Worm (Caenorhabditis elegans) whole organism, L4 larva: ENCODE data around the gene lin-25.

Source experiments
- F44E2.7 ChIP-seq: fragments of 200-800 bp; sonication (Bioruptor generic); IDR thresholded peaks from 2 replicates; pipeline ENCODE4 v2.1.2; 2022; ENCODE audit warnings: missing genetic modification characterization, missing compliant biosample characterization
- Y48G9A.11 ChIP-seq: fragments of 200-800 bp; sonication (Bioruptor generic); IDR thresholded peaks from 2 replicates; pipeline ENCODE4 v1.3.6; 2022; ENCODE audit warnings: missing genetic modification reagents, missing genetic modification characterization, missing compliant biosample characterization
- ZK546.5 ChIP-seq, 2 experiments: sonication (generic microtip); optimal IDR thresholded peaks; 2 replicates each; lab custom pipeline; 2017; ENCODE audit warnings: missing biosample characterization in 2 of 2, missing genetic modification characterization in 2 of 2
- aha-1 ChIP-seq: fragments of 150-350 bp; peaks from one replicate; lab custom pipeline; 2014; ENCODE audit warnings: missing biosample characterization, missing genetic modification characterization
- ceh-20 ChIP-seq: fragments of 200-800 bp; sonication (Bioruptor generic); IDR thresholded peaks from 2 replicates; pipeline ENCODE4 v1.3.6; 2022; ENCODE audit warnings: missing genetic modification reagents, missing genetic modification characterization, missing compliant biosample characterization
- ceh-32 ChIP-seq: sonication (generic microtip); optimal IDR thresholded peaks from 2 replicates; lab custom pipeline; 2016; ENCODE audit warnings: mild to moderate bottlenecking, missing genetic modification characterization, missing compliant biosample characterization; ENCODE audit not compliant: poor library complexity
- ceh-44 ChIP-seq: fragments of 200-800 bp; sonication (Bioruptor generic); IDR thresholded peaks from 2 replicates; pipeline ENCODE4 v1.3.6; 2022; ENCODE audit warnings: missing genetic modification reagents, missing genetic modification characterization, missing compliant biosample characterization
- daf-12 ChIP-seq: fragments of 150-350 bp; optimal IDR thresholded peaks from 2 replicates; lab custom pipeline; 2014; ENCODE audit warnings: missing biosample characterization, missing genetic modification reagents, missing genetic modification characterization
- dmd-9 ChIP-seq: fragments of 200-800 bp; sonication (Bioruptor generic); IDR thresholded peaks from 2 replicates; pipeline ENCODE4 v1.3.6; 2022; ENCODE audit warnings: missing genetic modification reagents, missing genetic modification characterization, missing compliant biosample characterization
- duxl-1 ChIP-seq: sonication (generic microtip); optimal IDR thresholded peaks from 2 replicates; lab custom pipeline; 2016; ENCODE audit warnings: mild to moderate bottlenecking, missing genetic modification characterization, moderate library complexity, missing compliant biosample characterization; ENCODE audit not compliant: poor library complexity
- egl-43 ChIP-seq: fragments of 200-800 bp; sonication (Bioruptor generic); IDR thresholded peaks from 2 replicates; pipeline ENCODE4 v1.3.6; 2022; ENCODE audit warnings: missing genetic modification reagents, missing genetic modification characterization, missing compliant biosample characterization
- fkh-10 ChIP-seq: fragments of 150-350 bp; optimal IDR thresholded peaks from 2 replicates; lab custom pipeline; 2014; ENCODE audit warnings: missing biosample characterization, missing genetic modification reagents, missing genetic modification characterization
- fos-1 ChIP-seq: fragments of 150-350 bp; optimal IDR thresholded peaks from 2 replicates; lab custom pipeline; 2014; ENCODE audit warnings: missing biosample characterization, missing genetic modification characterization
- hmg-1.1 ChIP-seq: fragments of 200-800 bp; sonication (Bioruptor generic); IDR thresholded peaks from 2 replicates; pipeline ENCODE4 v1.3.6; 2022; ENCODE audit warnings: missing genetic modification reagents, missing genetic modification characterization, missing compliant biosample characterization
- lin-29 ChIP-seq: fragments of 200-800 bp; sonication (Bioruptor generic); IDR thresholded peaks from 2 replicates; pipeline ENCODE4 v1.3.6; 2022; ENCODE audit warnings: missing genetic modification reagents, missing genetic modification characterization, missing compliant biosample characterization
- lsy-2 ChIP-seq, 2 experiments: fragments of 150-350 bp in 1 of 2; sonication (generic microtip) in 1 of 2; optimal IDR thresholded peaks; 2 replicates each; lab custom pipeline; 2014 to 2017; ENCODE audit warnings: missing biosample characterization in 2 of 2, missing genetic modification characterization in 2 of 2
- madf-5 ChIP-seq, 2 experiments: fragments of 200-800 bp; sonication (Bioruptor generic); IDR thresholded peaks; 2 replicates each; pipeline ENCODE4 v1.3.6; 2022; ENCODE audit warnings: missing compliant biosample characterization in 2 of 2, missing genetic modification characterization in 2 of 2
- mdl-1 ChIP-seq, 2 experiments: fragments of 150-350 bp in 1 of 2; sonication (generic microtip) in 1 of 2; optimal IDR thresholded peaks; 2 replicates each; lab custom pipeline; 2014 to 2017; ENCODE audit warnings: missing biosample characterization in 2 of 2, missing genetic modification characterization in 2 of 2
- mdt-29 ChIP-seq: fragments of 200-800 bp; sonication (Bioruptor generic); IDR thresholded peaks from 2 replicates; pipeline ENCODE4 v1.3.6; 2022; ENCODE audit warnings: missing genetic modification reagents, missing genetic modification characterization, missing compliant biosample characterization
- nhr-102 ChIP-seq: sonication (generic microtip); optimal IDR thresholded peaks from 2 replicates; lab custom pipeline; 2016; ENCODE audit warnings: mild to moderate bottlenecking, missing genetic modification characterization, moderate library complexity, missing compliant biosample characterization
- nhr-111 ChIP-seq: fragments of 200-800 bp; sonication (Bioruptor generic); optimal IDR thresholded peaks from 2 replicates; lab custom pipeline; 2018; ENCODE audit warnings: mild to moderate bottlenecking, missing genetic modification characterization, missing compliant biosample characterization
- nhr-28 ChIP-seq: fragments of 150-350 bp; optimal IDR thresholded peaks from 2 replicates; lab custom pipeline; 2014; ENCODE audit warnings: missing biosample characterization, missing genetic modification characterization
- nhr-41 ChIP-seq: fragments of 200-800 bp; sonication (Bioruptor generic); IDR thresholded peaks from 2 replicates; pipeline ENCODE4 v1.3.6; 2022; ENCODE audit warnings: missing genetic modification reagents, missing genetic modification characterization, missing compliant biosample characterization
- nhr-42 ChIP-seq: fragments of 200-800 bp; sonication (Bioruptor generic); IDR thresholded peaks from 2 replicates; pipeline ENCODE4 v1.3.6; 2022; ENCODE audit warnings: missing genetic modification characterization, missing compliant biosample characterization
- pqm-1 ChIP-seq: sonication (generic microtip); optimal IDR thresholded peaks from 2 replicates; lab custom pipeline; 2017; ENCODE audit warnings: missing biosample characterization, missing genetic modification characterization
- snpc-1.2 ChIP-seq: fragments of 200-800 bp; sonication (Bioruptor generic); IDR thresholded peaks from 2 replicates; pipeline ENCODE4 v1.3.6; 2022; ENCODE audit warnings: missing genetic modification reagents, missing genetic modification characterization, missing compliant biosample characterization
- spr-3 ChIP-seq: fragments of 200-800 bp; sonication (Bioruptor generic); optimal IDR thresholded peaks from 2 replicates; lab custom pipeline; 2018; ENCODE audit warnings: mild to moderate bottlenecking, missing genetic modification characterization, missing compliant biosample characterization
- tra-1 ChIP-seq: fragments of 200-800 bp; sonication (Bioruptor generic); IDR thresholded peaks from 2 replicates; pipeline ENCODE4 v1.3.6; 2022; ENCODE audit warnings: missing genetic modification reagents, missing genetic modification characterization, missing compliant biosample characterization
- unc-130 ChIP-seq: sonication (generic microtip); optimal IDR thresholded peaks from 2 replicates; lab custom pipeline; 2016; ENCODE audit warnings: missing genetic modification reagents, missing genetic modification characterization, missing compliant biosample characterization
- unc-62 ChIP-seq, 3 experiments: fragments of 150-350 bp in 1 of 3; sonication (generic microtip); optimal IDR thresholded peaks in 2 of 3; peaks in 1 of 3; 1 replicate in 1 of 3; 2 replicates in 2 of 3; lab custom pipeline; 2014 to 2017; ENCODE audit warnings: missing biosample characterization in 3 of 3, missing genetic modification characterization in 3 of 3, missing genetic modification reagents in 3 of 3, missing genotype in 1 of 3
- zag-1 ChIP-seq: fragments of 150-350 bp; optimal IDR thresholded peaks from 2 replicates; lab custom pipeline; 2014; ENCODE audit warnings: missing biosample characterization, missing genetic modification characterization
- zfp-2 ChIP-seq: sonication (generic microtip); optimal IDR thresholded peaks from 2 replicates; lab custom pipeline; 2016; ENCODE audit warnings: mild to moderate bottlenecking, missing genetic modification characterization, missing compliant biosample characterization
- ztf-11 ChIP-seq: fragments of 150-350 bp; optimal IDR thresholded peaks from 2 replicates; lab custom pipeline; 2014; ENCODE audit warnings: missing biosample characterization, missing genetic modification characterization
- ztf-7 ChIP-seq: fragments of 150-350 bp; optimal IDR thresholded peaks from 2 replicates; lab custom pipeline; 2014; ENCODE audit warnings: missing biosample characterization, missing genetic modification characterization

Gene lin-25

ce11 chrV:12608857-12609256, 40.9 kb upstream of the lin-25 start, which contains the start of gene ZC116.5:
TSS of gene ZC116.5 (minus strand) at chrV:12608957.
- TF ChIP-seq Y48G9A.11 (GFP tag; lab: Robert Waterston, UW) (no peak), spr-3 (GFP tag; lab: Kevin White, UChicago) (no peak)

ce11 chrV:12609526-12609925, 40.2 kb upstream of the lin-25 start, which contains the start of gene ZC116.1:
TSS of gene ZC116.1 (plus strand) at chrV:12609826.
- TF ChIP-seq fos-1, result no peak
- no peak for TF ChIP-seq nhr-111
- no peak for TF ChIP-seq nhr-41 (GFP tag; lab: Robert Waterston, UW)
- TF ChIP-seq egl-43, result no peak

- TF ChIP-seq ceh-32 (tag; lab: Kevin White, UChicago) (no peak), fkh-10 (no peak), unc-62 (GFP tag; optimal IDR thresholded peaks at IDR 0.05 in 1 of 2; lab: Kevin White, UChicago) (no peak), unc-62 (tag; optimal IDR thresholded peaks at IDR 0.05; lab: Kevin White, UChicago) (no peak), daf-12 (tag; lab: Kevin White, UChicago) (no peak), nhr-42 (GFP tag; lab: Robert Waterston, UW) (no peak), ztf-7 (tag; lab: Kevin White, UChicago) (no peak), lsy-2 (tag; optimal IDR thresholded peaks at IDR 0.05; lab: Kevin White, UChicago) (no peak), madf-5 (GFP tag; IDR thresholded peaks at IDR 0.05; lab: Robert Waterston, UW) (no peak), nhr-102 (no peak), ceh-20 (GFP tag; lab: Robert Waterston, UW) (no peak), tra-1 (GFP tag; lab: Robert Waterston, UW) (no peak), snpc-1.2 (GFP tag; lab: Robert Waterston, UW) (no peak), Y48G9A.11 (GFP tag; lab: Robert Waterston, UW) (no peak), aha-1 (tag; lab: Kevin White, UChicago) (no peak), hmg-1.1 (GFP tag; lab: Robert Waterston, UW) (no peak), unc-130 (GFP tag; lab: Kevin White, UChicago) (no peak)
Measured at ce11 chrV:12611029-12611428, 38.7 kb upstream of the lin-25 start, which contains the start of gene cubn-1. TSS of gene cubn-1 (plus strand) at chrV:12611329.

ce11 chrV:12612118-12612517, 37.6 kb upstream of the lin-25 start, which contains the start of gene cyc-2.2:
TSS of gene cyc-2.2 (minus strand) at chrV:12612218.
- TF ChIP-seq pqm-1 (tag; lab: Kevin White, UChicago) (no peak), duxl-1 (no peak), zag-1 (tag; lab: Kevin White, UChicago) (no peak), lin-29 (GFP tag; lab: Robert Waterston, UW) (no peak), unc-130 (GFP tag; lab: Kevin White, UChicago) (no peak), ceh-20 (GFP tag; lab: Robert Waterston, UW) (no peak), mdt-29 (GFP tag; lab: Robert Waterston, UW) (no peak), ZK546.5 (tag; optimal IDR thresholded peaks at IDR 0.05; lab: Kevin White, UChicago) (no peak), F44E2.7 (GFP tag; lab: Robert Waterston, UW) (no peak), mdl-1 (tag; optimal IDR thresholded peaks at IDR 0.05; lab: Kevin White, UChicago) (no peak), spr-3 (GFP tag; lab: Kevin White, UChicago) (no peak), ztf-11 (tag; lab: Kevin White, UChicago) (no peak), fos-1 (no peak), nhr-28 (tag; lab: Kevin White, UChicago) (no peak), dmd-9 (GFP tag; lab: Robert Waterston, UW) (no peak)

DNA sequence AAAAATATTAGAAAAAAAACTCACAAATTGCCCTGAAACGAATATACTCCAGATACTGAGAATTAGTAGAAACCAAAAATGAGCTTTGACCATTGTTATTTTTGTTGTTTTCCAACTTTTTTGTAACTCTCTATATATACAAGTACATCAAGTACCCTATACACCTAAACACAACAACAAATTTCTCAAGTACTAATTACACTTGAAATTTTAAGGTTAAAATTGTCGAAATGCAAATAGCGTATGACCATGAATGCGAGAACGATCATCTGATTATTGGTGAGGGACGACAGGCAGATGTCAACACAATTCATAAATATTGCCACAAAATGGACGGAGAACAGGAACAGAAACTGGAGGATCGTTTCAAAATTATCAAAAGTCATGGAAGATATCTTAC, 25.4 kb upstream of the lin-25 start, which contains the start of gene F56H9.9:
Gene F56H9.9 (minus strand): TSS at position 101 of the 400 bp plus-strand sequence.
- TF ChIP-seq ceh-20 (GFP tag; lab: Robert Waterston, UW), result no peak
- TF ChIP-seq ceh-44 (GFP tag; lab: Robert Waterston, UW), result no peak
- no peak for TF ChIP-seq unc-130 (GFP tag; lab: Kevin White, UChicago)
- no peak for TF ChIP-seq zfp-2 (tag; lab: Kevin White, UChicago)
- TF ChIP-seq ztf-11 (tag; lab: Kevin White, UChicago), result no peak
- no peak for TF ChIP-seq tra-1 (GFP tag; lab: Robert Waterston, UW)
- no peak for TF ChIP-seq ZK546.5 (tag; optimal IDR thresholded peaks at IDR 0.05; lab: Kevin White, UChicago)
- TF ChIP-seq, all 104 proteins: peak for 0
